Fruit fly (Drosophila melanogaster) whole organism, embryonic: ENCODE measurements around the gene CG15922.

ENCODE experiments used
- Antp ChIP-seq: fragments of 200-800 bp; sonication (Bioruptor generic); optimal IDR thresholded peaks from 3 replicates; lab custom pipeline; 2016; ENCODE audit warnings: missing biosample characterization, missing genetic modification characterization
- Atf3 ChIP-seq: fragments of 200-800 bp; sonication (Bioruptor generic); optimal IDR thresholded peaks from 3 replicates; lab custom pipeline; 2016; ENCODE audit warnings: missing biosample characterization, missing genetic modification characterization
- C15 ChIP-seq: fragments of 200-800 bp; sonication (Bioruptor generic); IDR thresholded peaks from 3 replicates; pipeline ENCODE4 v1.3.6; 2022; ENCODE audit warnings: missing biosample characterization, missing genetic modification characterization
- CG10565 ChIP-seq: fragments of 200-800 bp; sonication (Bioruptor generic); optimal IDR thresholded peaks from 3 replicates; lab custom pipeline; 2016; ENCODE audit warnings: missing biosample characterization, mild to moderate bottlenecking, missing genetic modification characterization
- CG10654 ChIP-seq: fragments of 200-800 bp; sonication (Bioruptor generic); optimal IDR thresholded peaks from 2 replicates; lab custom pipeline; 2016; ENCODE audit warnings: missing biosample characterization, missing genetic modification characterization
- CG11085 ChIP-seq: fragments of 200-800 bp; sonication (Bioruptor generic); IDR thresholded peaks from 2 replicates; pipeline ENCODE4 v1.3.6; 2022; ENCODE audit warnings: missing biosample characterization, missing genetic modification characterization
- CG11398 ChIP-seq: fragments of 200-800 bp; sonication (Bioruptor generic); optimal IDR thresholded peaks from 2 replicates; lab custom pipeline; 2016; ENCODE audit warnings: missing biosample characterization, missing genetic modification characterization
- CG12155 ChIP-seq: fragments of 200-800 bp; sonication (Bioruptor generic); optimal IDR thresholded peaks from 3 replicates; lab custom pipeline; 2016; ENCODE audit warnings: missing biosample characterization, missing genetic modification characterization
- CG12299 ChIP-seq: fragments of 200-800 bp; sonication (Bioruptor generic); optimal IDR thresholded peaks from 2 replicates; lab custom pipeline; 2018; ENCODE audit warnings: missing biosample characterization, mild to moderate bottlenecking, missing genetic modification characterization
- CG13296 ChIP-seq: fragments of 200-800 bp; sonication (Bioruptor generic); optimal IDR thresholded peaks from 3 replicates; lab custom pipeline; 2018; ENCODE audit warnings: missing biosample characterization, mild to moderate bottlenecking, missing genetic modification characterization
- CG15514 ChIP-seq: fragments of 200-800 bp; sonication (Bioruptor generic); optimal IDR thresholded peaks from 3 replicates; lab custom pipeline; 2017; ENCODE audit warnings: missing biosample characterization, missing genetic modification characterization, mild to moderate bottlenecking, moderate library complexity, missing genetic modification reagents
- CG1603 ChIP-seq: fragments of 200-800 bp; sonication (Bioruptor generic); optimal IDR thresholded peaks from 2 replicates; lab custom pipeline; 2019; ENCODE audit warnings: missing biosample characterization, mild to moderate bottlenecking, missing genetic modification characterization, moderate library complexity
- CG1647 ChIP-seq: fragments of 200-800 bp; sonication (Bioruptor generic); optimal IDR thresholded peaks from 3 replicates; lab custom pipeline; 2016; ENCODE audit warnings: missing biosample characterization, missing genetic modification characterization
- CG16813 ChIP-seq: fragments of 200-800 bp; sonication (Bioruptor generic); IDR thresholded peaks from 3 replicates; pipeline ENCODE4 v1.3.6; 2022; ENCODE audit warnings: missing biosample characterization, missing genetic modification characterization; ENCODE audit not compliant: partially characterized antibody
- CG2712 ChIP-seq: fragments of 200-800 bp; optimal IDR thresholded peaks from 3 replicates; lab custom pipeline; 2019; ENCODE audit warnings: missing biosample characterization, mild to moderate bottlenecking, missing genetic modification characterization, moderate library complexity
- CG30403 ChIP-seq: fragments of 200-800 bp; sonication (Bioruptor generic); optimal IDR thresholded peaks from 3 replicates; lab custom pipeline; 2016; ENCODE audit warnings: missing biosample characterization, missing genetic modification characterization
- CG32767 ChIP-seq: fragments of 200-800 bp; sonication (Bioruptor generic); IDR thresholded peaks from 2 replicates; pipeline ENCODE4 v1.3.6; 2022; ENCODE audit warnings: missing biosample characterization, missing genetic modification characterization
- CG3281 ChIP-seq: fragments of 200-800 bp; sonication (Bioruptor generic); optimal IDR thresholded peaks from 3 replicates; lab custom pipeline; 2017; ENCODE audit warnings: missing biosample characterization, mild to moderate bottlenecking, missing genetic modification characterization
- CG33557 ChIP-seq: fragments of 200-800 bp; sonication (Bioruptor generic); optimal IDR thresholded peaks from 2 replicates; lab custom pipeline; 2019; ENCODE audit warnings: missing biosample characterization, mild to moderate bottlenecking, missing genetic modification characterization, moderate library complexity
- CG3995 ChIP-seq: fragments of 200-800 bp; sonication (Bioruptor generic); optimal IDR thresholded peaks from 3 replicates; lab custom pipeline; 2016; ENCODE audit warnings: missing biosample characterization, missing genetic modification characterization
- CG4328 ChIP-seq: fragments of 200-800 bp; sonication (Bioruptor generic); optimal IDR thresholded peaks from 3 replicates; lab custom pipeline; 2017; ENCODE audit warnings: missing biosample characterization, missing genetic modification reagents, missing genetic modification characterization
- CG4404 ChIP-seq: fragments of 200-800 bp; sonication (Bioruptor generic); IDR thresholded peaks from 2 replicates; pipeline ENCODE4 v1.3.6; 2022; ENCODE audit warnings: missing biosample characterization, missing genetic modification characterization
- CG6683 ChIP-seq: fragments of 200-800 bp; sonication (Bioruptor generic); optimal IDR thresholded peaks from 2 replicates; lab custom pipeline; 2017; ENCODE audit warnings: missing biosample characterization, mild to moderate bottlenecking, missing genetic modification characterization, missing genetic modification reagents
- CG6689 ChIP-seq: fragments of 200-800 bp; sonication (Bioruptor generic); IDR thresholded peaks from 2 replicates; pipeline ENCODE4 v1.3.6; 2022; ENCODE audit warnings: missing biosample characterization, missing genetic modification characterization
- CG7963 ChIP-seq: fragments of 200-800 bp; sonication (Bioruptor generic); IDR thresholded peaks from 3 replicates; pipeline ENCODE4 v1.3.6; 2022; ENCODE audit warnings: missing biosample characterization, missing genetic modification characterization; ENCODE audit not compliant: partially characterized antibody
- CG8089 ChIP-seq: fragments of 200-800 bp; sonication (Bioruptor generic); optimal IDR thresholded peaks from 3 replicates; lab custom pipeline; 2016; ENCODE audit warnings: missing biosample characterization, missing genetic modification characterization
- CG8359 ChIP-seq: fragments of 200-800 bp; sonication (Bioruptor generic); optimal IDR thresholded peaks from 2 replicates; lab custom pipeline; 2017; ENCODE audit warnings: missing biosample characterization, mild to moderate bottlenecking, missing genetic modification characterization, borderline replicate concordance
- CG9215 ChIP-seq: fragments of 200-800 bp; sonication (Bioruptor generic); IDR thresholded peaks from 2 replicates; pipeline ENCODE4 v1.3.6; 2022; ENCODE audit warnings: missing biosample characterization, missing genetic modification characterization
- E2f1 ChIP-seq: fragments of 200-800 bp; sonication (Bioruptor generic); IDR thresholded peaks from 2 replicates; pipeline ENCODE4 v1.3.6; 2022; ENCODE audit warnings: missing biosample characterization, missing genetic modification characterization
- Fer1 ChIP-seq: fragments of 200-800 bp; sonication (Bioruptor generic); optimal IDR thresholded peaks from 2 replicates; lab custom pipeline; 2017; ENCODE audit warnings: missing biosample characterization, mild to moderate bottlenecking, missing genetic modification characterization
- HLH54F ChIP-seq: fragments of 200-800 bp; sonication (Bioruptor generic); optimal IDR thresholded peaks from 3 replicates; lab custom pipeline; 2016; ENCODE audit warnings: missing biosample characterization, missing genetic modification characterization
- Hmx ChIP-seq: fragments of 200-800 bp; sonication (Bioruptor generic); optimal IDR thresholded peaks from 2 replicates; lab custom pipeline; 2016; ENCODE audit warnings: missing biosample characterization, missing genetic modification characterization
- Lim3 ChIP-seq: fragments of 200-800 bp; sonication (Bioruptor generic); IDR thresholded peaks from 2 replicates; pipeline ENCODE4 v1.3.6; 2022; ENCODE audit warnings: missing biosample characterization, missing genetic modification characterization
- Lpt ChIP-seq: fragments of >200 bp; optimal IDR thresholded peaks from 2 replicates; lab custom pipeline; 2018; ENCODE audit warnings: missing biosample characterization, missing genetic modification characterization
- MESR4 ChIP-seq: fragments of 200-800 bp; sonication (Bioruptor generic); optimal IDR thresholded peaks from 2 replicates; lab custom pipeline; 2018; ENCODE audit warnings: missing biosample characterization, mild to moderate bottlenecking, missing genetic modification characterization, moderate library complexity
- Mrtf ChIP-seq: fragments of 200-800 bp; sonication (Bioruptor generic); IDR thresholded peaks from 3 replicates; pipeline ENCODE4 v1.3.6; 2022; ENCODE audit warnings: missing biosample characterization, missing genetic modification characterization
- Oaz ChIP-seq: fragments of 200-800 bp; sonication (Bioruptor generic); IDR thresholded peaks from 2 replicates; pipeline ENCODE4 v1.3.6; 2022; ENCODE audit warnings: missing biosample characterization, missing genetic modification characterization
- TFAM ChIP-seq: fragments of 200-800 bp; sonication (Bioruptor generic); optimal IDR thresholded peaks from 2 replicates; lab custom pipeline; 2017; ENCODE audit warnings: missing biosample characterization, missing genetic modification characterization, inconsistent platforms
- Vsx1 ChIP-seq: fragments of 200-800 bp; sonication (Bioruptor generic); optimal IDR thresholded peaks from 2 replicates; lab custom pipeline; 2017; ENCODE audit warnings: missing biosample characterization, mild to moderate bottlenecking, missing genetic modification characterization, missing genetic modification reagents
- ac ChIP-seq: fragments of 200-800 bp; sonication (Bioruptor generic); optimal IDR thresholded peaks from 3 replicates; lab custom pipeline; 2017; ENCODE audit warnings: missing biosample characterization, mild to moderate bottlenecking, missing genetic modification characterization
- ase ChIP-seq: fragments of 200-800 bp; sonication (Bioruptor generic); IDR thresholded peaks from 3 replicates; pipeline ENCODE4 v1.3.6; 2022; ENCODE audit warnings: missing biosample characterization, missing genetic modification characterization
- bowl ChIP-seq: fragments of 200-800 bp; sonication (Bioruptor generic); IDR thresholded peaks from 2 replicates; pipeline ENCODE4 v1.3.6; 2022; ENCODE audit warnings: missing biosample characterization, missing genetic modification characterization
- dmrt11E ChIP-seq: fragments of 200-800 bp; sonication (Bioruptor generic); optimal IDR thresholded peaks from 3 replicates; lab custom pipeline; 2018; ENCODE audit warnings: missing biosample characterization, mild to moderate bottlenecking, missing genetic modification characterization, moderate library complexity
- eyg ChIP-seq: fragments of 200-800 bp; sonication (Bioruptor generic); optimal IDR thresholded peaks from 3 replicates; lab custom pipeline; 2016; ENCODE audit warnings: missing biosample characterization, missing genetic modification characterization
- ftz-f1 ChIP-seq: fragments of 200-800 bp; sonication (Bioruptor generic); optimal IDR thresholded peaks from 2 replicates; lab custom pipeline; 2016; ENCODE audit warnings: missing biosample characterization, missing genetic modification characterization
- fu2 ChIP-seq: fragments of 200-800 bp; sonication (Bioruptor generic); optimal IDR thresholded peaks from 2 replicates; lab custom pipeline; 2016; ENCODE audit warnings: missing biosample characterization, missing genetic modification characterization
- mirr ChIP-seq: fragments of 200-800 bp; sonication (Bioruptor generic); optimal IDR thresholded peaks from 3 replicates; lab custom pipeline; 2018; ENCODE audit warnings: missing biosample characterization, mild to moderate bottlenecking, missing genetic modification characterization
- peb ChIP-seq: fragments of 200-800 bp; sonication (Bioruptor generic); IDR thresholded peaks from 2 replicates; pipeline ENCODE4 v1.3.6; 2022; ENCODE audit warnings: missing biosample characterization, missing genetic modification characterization
- tna ChIP-seq: fragments of 200-800 bp; sonication (Bioruptor generic); IDR thresholded peaks from 2 replicates; pipeline ENCODE4 v1.3.6; 2022; ENCODE audit warnings: missing biosample characterization, missing genetic modification characterization; ENCODE audit not compliant: partially characterized antibody
- tup ChIP-seq: fragments of 200-800 bp; sonication (Bioruptor generic); optimal IDR thresholded peaks from 2 replicates; lab custom pipeline; 2016; ENCODE audit warnings: missing biosample characterization, mild to moderate bottlenecking, missing genetic modification characterization, moderate library complexity
- wdn ChIP-seq: fragments of 200-800 bp; sonication (Bioruptor generic); IDR thresholded peaks from 2 replicates; pipeline ENCODE4 v1.3.6; 2022; ENCODE audit warnings: missing biosample characterization, missing genetic modification characterization

Gene CG15922

dm6 chr3R:20551487-20552079 is 8.5 kb downstream of the CG15922 start (continued):
- TF ChIP-seq CG6689 (GFP tag; lab: Robert Waterston, UW): no peak
- TF ChIP-seq Oaz (GFP tag; lab: Robert Waterston, UW): no peak
- peak; percentile 24 for TF ChIP-seq MESR4
- no peak for TF ChIP-seq Antp
- TF ChIP-seq ftz-f1 (GFP tag; lab: Kevin White, UChicago): peak; percentile 8
- TF ChIP-seq CG16813 (GFP tag; lab: Robert Waterston, UW): no peak
- no peak for TF ChIP-seq CG10565 (GFP tag; lab: Kevin White, UChicago)
- TF ChIP-seq CG1603 (tag; lab: Kevin White, UChicago): peak; percentile 14
- no peak for TF ChIP-seq Lpt (GFP tag; lab: Kevin White, UChicago)
- no peak for TF ChIP-seq Hmx (GFP tag; lab: Kevin White, UChicago)
- TF ChIP-seq CG13296 (GFP tag; lab: Kevin White, UChicago): no peak
- peak; percentile 7 for TF ChIP-seq Fer1
- no peak for TF ChIP-seq C15 (GFP tag; lab: Robert Waterston, UW)
- TF ChIP-seq Lim3 (GFP tag; lab: Robert Waterston, UW): no peak
- TF ChIP-seq CG2712: no peak
- TF ChIP-seq CG32767 (GFP tag; lab: Robert Waterston, UW): 0 out of 2 replicates have a peak, but pooled peaks have one; percentile 42
- no peak for TF ChIP-seq CG12155 (GFP tag; lab: Kevin White, UChicago)
- peak; percentile 42 for TF ChIP-seq mirr (GFP tag; lab: Kevin White, UChicago)
- TF ChIP-seq CG6683: no peak
- no peak for TF ChIP-seq CG9215
- TF ChIP-seq CG8089 (GFP tag; lab: Kevin White, UChicago): no peak
- no peak for TF ChIP-seq dmrt11E (tag; lab: Kevin White, UChicago)
- TF ChIP-seq CG15514 (GFP tag; lab: Kevin White, UChicago): peak; percentile 21
- TF ChIP-seq CG3281 (GFP tag; lab: Kevin White, UChicago): peak; percentile 0
- TF ChIP-seq CG11085 (GFP tag; lab: Robert Waterston, UW): no peak
- no peak for TF ChIP-seq CG1647 (GFP tag; lab: Kevin White, UChicago)
- no peak for TF ChIP-seq ase
- TF ChIP-seq Mrtf: no peak
- TF ChIP-seq CG33557 (GFP tag; lab: Kevin White, UChicago): no peak
- no peak for TF ChIP-seq CG4404 (GFP tag; lab: Robert Waterston, UW)
- peak; percentile 38 for TF ChIP-seq Vsx1 (GFP tag; lab: Kevin White, UChicago)
- no peak for TF ChIP-seq CG30403 (GFP tag; lab: Kevin White, UChicago)
- no peak for TF ChIP-seq CG7963
- TF ChIP-seq CG4328: peak; percentile 8
- no peak for TF ChIP-seq CG10654 (GFP tag; lab: Kevin White, UChicago)
- no peak for TF ChIP-seq peb (GFP tag; lab: Robert Waterston, UW)
- TF ChIP-seq Atf3: no peak
- TF ChIP-seq tna (GFP tag; lab: Robert Waterston, UW): 0 out of 2 replicates have a peak, but pooled peaks have one; percentile 15
- no peak for TF ChIP-seq CG12299 (tag; lab: Kevin White, UChicago)
- no peak for TF ChIP-seq CG3995
- TF ChIP-seq CG11398 (GFP tag; lab: Kevin White, UChicago): no peak
- TF ChIP-seq bowl (GFP tag; lab: Robert Waterston, UW): no peak
- TF ChIP-seq wdn (GFP tag; lab: Robert Waterston, UW): no peak
- TF ChIP-seq E2f1 (GFP tag; lab: Robert Waterston, UW): no peak
- TF ChIP-seq CG8359 (GFP tag; lab: Kevin White, UChicago): no peak
- no peak for TF ChIP-seq HLH54F
- TF ChIP-seq ac (GFP tag; lab: Kevin White, UChicago): no peak
- TF ChIP-seq eyg (GFP tag; lab: Kevin White, UChicago): peak; percentile 10
- TF ChIP-seq TFAM (GFP tag; lab: Kevin White, UChicago): no peak
- TF ChIP-seq tup (GFP tag; lab: Kevin White, UChicago): no peak
- no peak for TF ChIP-seq fu2 (GFP tag; lab: Kevin White, UChicago)
